Fruit fly (Drosophila melanogaster) whole organism, pupa: Measurements from ENCODE around the gene tbrd-1.

Experiments used
- CG10348 ChIP-seq: fragments of 200-800 bp; sonication (Bioruptor generic); IDR thresholded peaks from 2 replicates; pipeline ENCODE4 v1.3.6; 2022; ENCODE audit warnings: missing biosample characterization, missing genetic modification characterization
- CG12605 ChIP-seq: fragments of 200-800 bp; sonication (Bioruptor generic); IDR thresholded peaks from 2 replicates; pipeline ENCODE4 v1.3.6; 2022; ENCODE audit warnings: missing biosample characterization, missing genetic modification characterization
- CG13204 ChIP-seq: fragments of 200-800 bp; sonication (Bioruptor generic); optimal IDR thresholded peaks from 2 replicates; lab custom pipeline; 2018; ENCODE audit warnings: missing biosample characterization, mild to moderate bottlenecking, missing genetic modification characterization, moderate library complexity
- CG14655 ChIP-seq: fragments of 200-800 bp; sonication (Bioruptor generic); optimal IDR thresholded peaks from 3 replicates; lab custom pipeline; 2017; ENCODE audit warnings: mild to moderate bottlenecking, missing biosample characterization, missing genetic modification reagents, missing genetic modification characterization
- CG15710 ChIP-seq: fragments of 200-800 bp; sonication (Bioruptor generic); optimal IDR thresholded peaks from 2 replicates; lab custom pipeline; 2018; ENCODE audit warnings: missing biosample characterization, mild to moderate bottlenecking, missing genetic modification characterization, moderate library complexity
- CG17806 ChIP-seq: fragments of 200-800 bp; sonication (Bioruptor generic); optimal IDR thresholded peaks from 2 replicates; lab custom pipeline; 2018; ENCODE audit warnings: missing biosample characterization, mild to moderate bottlenecking, missing genetic modification characterization, moderate library complexity
- CG32121 ChIP-seq: fragments of 200-800 bp; sonication (Bioruptor generic); IDR thresholded peaks from 2 replicates; pipeline ENCODE4 v1.3.6; 2022; ENCODE audit warnings: missing biosample characterization, missing genetic modification characterization
- CG34367 ChIP-seq: fragments of 200-800 bp; sonication (Bioruptor generic); optimal IDR thresholded peaks from 2 replicates; lab custom pipeline; 2018; ENCODE audit warnings: missing biosample characterization, mild to moderate bottlenecking, missing genetic modification characterization
- CG4496 ChIP-seq: fragments of 200-800 bp; sonication (Bioruptor generic); IDR thresholded peaks from 3 replicates; pipeline ENCODE4 v1.3.6; 2022; ENCODE audit warnings: missing biosample characterization, missing genetic modification characterization
- CG8159 ChIP-seq: fragments of 200-800 bp; sonication (Bioruptor generic); optimal IDR thresholded peaks from 3 replicates; lab custom pipeline; 2018; ENCODE audit warnings: missing biosample characterization, mild to moderate bottlenecking, missing genetic modification characterization, moderate library complexity
- CG8301 ChIP-seq: fragments of 200-800 bp; sonication (Bioruptor generic); optimal IDR thresholded peaks from 2 replicates; lab custom pipeline; 2018; ENCODE audit warnings: missing biosample characterization, mild to moderate bottlenecking, missing genetic modification characterization
- CG9948 ChIP-seq: fragments of 200-800 bp; sonication (Bioruptor generic); optimal IDR thresholded peaks from 2 replicates; lab custom pipeline; 2018; ENCODE audit warnings: missing biosample characterization, mild to moderate bottlenecking, missing genetic modification characterization, moderate library complexity
- D1 ChIP-seq: fragments of 200-800 bp; sonication (Bioruptor generic); optimal IDR thresholded peaks from 2 replicates; lab custom pipeline; 2018; ENCODE audit warnings: missing biosample characterization, mild to moderate bottlenecking, missing genetic modification characterization, moderate library complexity
- EcR ChIP-seq: fragments of 200-800 bp; sonication (Bioruptor generic); optimal IDR thresholded peaks from 3 replicates; lab custom pipeline; 2019; ENCODE audit warnings: missing biosample characterization, missing genetic modification characterization, mild to moderate bottlenecking, moderate library complexity, missing genetic modification reagents
- Ets98B ChIP-seq: fragments of 200-800 bp; sonication (Bioruptor generic); IDR thresholded peaks from 2 replicates; pipeline ENCODE4 v1.3.6; 2022; ENCODE audit warnings: missing biosample characterization, missing genetic modification characterization
- Pif1A ChIP-seq: fragments of 200-800 bp; sonication (Bioruptor generic); optimal IDR thresholded peaks from 3 replicates; lab custom pipeline; 2016; ENCODE audit warnings: missing biosample characterization, missing genetic modification characterization
- Pif1B ChIP-seq: fragments of 200-800 bp; sonication (Bioruptor generic); optimal IDR thresholded peaks from 3 replicates; lab custom pipeline; 2016; ENCODE audit warnings: missing biosample characterization, missing genetic modification characterization
- Snoo ChIP-seq: fragments of 200-800 bp; sonication (Bioruptor generic); optimal IDR thresholded peaks from 3 replicates; lab custom pipeline; 2017; ENCODE audit warnings: missing biosample characterization, mild to moderate bottlenecking, missing genetic modification characterization, inconsistent platforms
- fd96Ca ChIP-seq: fragments of 200-800 bp; sonication (Bioruptor generic); IDR thresholded peaks from 3 replicates; pipeline ENCODE4 v1.3.6; 2022; ENCODE audit warnings: missing biosample characterization, missing genetic modification characterization
- gl ChIP-seq: fragments of 200-800 bp; sonication (Bioruptor generic); optimal IDR thresholded peaks from 2 replicates; lab custom pipeline; 2018; ENCODE audit warnings: missing biosample characterization, mild to moderate bottlenecking, missing genetic modification characterization
- rn ChIP-seq: fragments of 200-800 bp; sonication (Bioruptor generic); IDR thresholded peaks from 2 replicates; pipeline ENCODE4 v1.3.6; 2022; ENCODE audit warnings: missing biosample characterization, missing genetic modification characterization

Gene tbrd-1

dm6 chr3R:23887096-23887421 is 6.3 kb downstream of the tbrd-1 start:
- TF ChIP-seq CG32121 (GFP tag; lab: Robert Waterston, UW) (peak; percentile 99), gl (tag; lab: Kevin White, UChicago) (peak; percentile 82), CG8159 (tag; lab: Kevin White, UChicago) (peak; percentile 96), CG9948 (tag; lab: Kevin White, UChicago) (peak; percentile 97), Ets98B (GFP tag; lab: Robert Waterston, UW) (peak; percentile 98), CG10348 (GFP tag; lab: Robert Waterston, UW) (peak; percentile 94), Snoo (tag; lab: Kevin White, UChicago) (peak; percentile 87), CG14655 (GFP tag; lab: Kevin White, UChicago) (peak; percentile 98), rn (peak; percentile 95), CG34367 (tag; lab: Kevin White, UChicago) (peak; percentile 93), D1 (tag; lab: Kevin White, UChicago) (peak; percentile 86), Pif1A (GFP tag; lab: Kevin White, UChicago) (peak; percentile 93), CG15710 (tag; lab: Kevin White, UChicago) (peak; percentile 95), CG4496 (GFP tag; lab: Robert Waterston, UW) (peak; percentile 99), CG17806 (tag; lab: Kevin White, UChicago) (peak; percentile 96), Pif1B (GFP tag; lab: Kevin White, UChicago) (peak; percentile 88), CG12605 (GFP tag; lab: Robert Waterston, UW) (peak; percentile 97), EcR (GFP tag; lab: Kevin White, UChicago) (no peak), CG13204 (GFP tag; lab: Kevin White, UChicago) (peak; percentile 76), fd96Ca (peak; percentile 91), CG8301 (tag; lab: Kevin White, UChicago) (peak; percentile 98)
- TF ChIP-seq, all 21 proteins: peak for 20

dm6 chr3R:23886270-23887095 is 6.9 kb downstream of the tbrd-1 start:
- TF ChIP-seq D1 (tag; lab: Kevin White, UChicago) (peak; percentile 90), CG8301 (tag; lab: Kevin White, UChicago) (peak; percentile 94), CG4496 (GFP tag; lab: Robert Waterston, UW) (peak; percentile 91), CG34367 (tag; lab: Kevin White, UChicago) (peak; percentile 93), CG10348 (GFP tag; lab: Robert Waterston, UW) (no peak), Pif1B (GFP tag; lab: Kevin White, UChicago) (peak; percentile 94), Snoo (tag; lab: Kevin White, UChicago) (peak; percentile 95), CG13204 (GFP tag; lab: Kevin White, UChicago) (peak; percentile 87), EcR (GFP tag; lab: Kevin White, UChicago) (peak; percentile 65), fd96Ca (peak; percentile 74), CG32121 (GFP tag; lab: Robert Waterston, UW) (peak; percentile 82), CG17806 (tag; lab: Kevin White, UChicago) (peak; percentile 95), CG9948 (tag; lab: Kevin White, UChicago) (peak; percentile 96), CG12605 (GFP tag; lab: Robert Waterston, UW) (peak; percentile 86; the same call in 1 of the 2 replicates), rn (peak; percentile 70), CG14655 (GFP tag; lab: Kevin White, UChicago) (peak; percentile 95), Ets98B (GFP tag; lab: Robert Waterston, UW) (peak; percentile 84), gl (tag; lab: Kevin White, UChicago) (peak; percentile 83), CG15710 (tag; lab: Kevin White, UChicago) (peak; percentile 96), Pif1A (GFP tag; lab: Kevin White, UChicago) (peak; percentile 96), CG8159 (tag; lab: Kevin White, UChicago) (peak; percentile 97)

- no peak for TF ChIP-seq CG8159 (tag; lab: Kevin White, UChicago)
- no peak for TF ChIP-seq CG10348 (GFP tag; lab: Robert Waterston, UW)
Observed at dm6 chr3R:23885660-23886059, 7.7 kb downstream of the tbrd-1 start.

dm6 chr3R:23885182-23885581 is 8.2 kb downstream of the tbrd-1 start:
- TF ChIP-seq Snoo (tag; lab: Kevin White, UChicago) (no peak), CG32121 (GFP tag; lab: Robert Waterston, UW) (no peak), EcR (GFP tag; lab: Kevin White, UChicago) (no peak), D1 (tag; lab: Kevin White, UChicago) (no peak), CG15710 (tag; lab: Kevin White, UChicago) (no peak), CG8301 (tag; lab: Kevin White, UChicago) (no peak), gl (tag; lab: Kevin White, UChicago) (no peak), rn (no peak), CG10348 (GFP tag; lab: Robert Waterston, UW) (no peak), Pif1A (GFP tag; lab: Kevin White, UChicago) (no peak), CG9948 (tag; lab: Kevin White, UChicago) (no peak)

dm6 chr3R:23884088-23884727 is 9.2 kb downstream of the tbrd-1 start:
- TF ChIP-seq Pif1B (GFP tag; lab: Kevin White, UChicago) (no peak), EcR (GFP tag; lab: Kevin White, UChicago) (peak; percentile 67)
